Worm (Caenorhabditis elegans): Measurements from ENCODE around the gene grl-7.

DNA sequence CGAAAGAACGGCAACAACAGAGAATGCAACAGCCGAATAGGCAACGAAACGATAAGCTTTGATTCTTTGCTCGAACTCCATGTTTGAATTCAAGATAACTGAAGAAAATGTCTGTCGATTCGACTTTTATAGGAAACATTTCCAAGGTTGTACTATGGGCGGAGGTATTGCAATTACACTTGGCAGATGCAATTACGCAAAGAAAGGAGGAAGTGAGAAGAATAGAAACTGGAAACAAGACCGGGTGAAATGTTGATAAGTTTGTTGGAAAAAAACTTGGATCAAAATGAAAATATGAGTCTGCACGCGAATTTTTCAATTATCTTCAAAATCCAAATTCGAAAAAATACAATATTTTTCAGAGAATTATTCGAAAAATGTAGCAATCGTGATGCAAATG, 43.0 kb upstream of the grl-7 start, which contains the start of gene col-155:
- no peak for TF ChIP-seq pha-4 (tag; optimal IDR thresholded peaks at IDR 0.05)
- no peak for TF ChIP-seq fos-1 (tag; optimal IDR thresholded peaks at IDR 0.05)
- TF ChIP-seq pqm-1 (tag; optimal IDR thresholded peaks at IDR 0.05): no peak
